Worm (Caenorhabditis elegans): ENCODE data around the gene C15F1.5.

Gene C15F1.5

ce11 chrII:6951250-6951806 is 19.1 kb downstream of the C15F1.5 start, which contains the start of the genes malt-1 and ceh-38:
Gene malt-1, minus strand, starts transcription at chrII:6951300.
Gene ceh-38, plus strand, starts transcription at chrII:6951526.
- no peak for TF ChIP-seq ceh-58 (GFP tag; IDR thresholded peaks at IDR 0.05)
- TF ChIP-seq F22D6.2 (tag; optimal IDR thresholded peaks at IDR 0.05): no peak
- TF ChIP-seq attf-6 (GFP tag; IDR thresholded peaks at IDR 0.05): no peak
- peak; percentile 67 for TF ChIP-seq chd-7 (tag; optimal IDR thresholded peaks at IDR 0.05)
- TF ChIP-seq attf-3 (GFP tag; conservative IDR thresholded peaks at IDR 0.05): peak; percentile 62
- peak; percentile 42 for TF ChIP-seq repo-1 (tag; optimal IDR thresholded peaks at IDR 0.05)
- no peak for TF ChIP-seq ets-4 (GFP tag; optimal IDR thresholded peaks at IDR 0.05)
- no peak for TF ChIP-seq rec-8 (tag; optimal IDR thresholded peaks at IDR 0.05)
- no peak for TF ChIP-seq tbx-9 (tag; optimal IDR thresholded peaks at IDR 0.05; ENCODE audit: borderline replicate concordance)
- no peak for TF ChIP-seq T26A5.8 (tag; optimal IDR thresholded peaks at IDR 0.05)
- no peak for TF ChIP-seq Y56A3A.18 (GFP tag; IDR thresholded peaks at IDR 0.05)
- TF ChIP-seq ceh-79 (tag; optimal IDR thresholded peaks at IDR 0.05): no peak
- TF ChIP-seq lin-35 (GFP tag; optimal IDR thresholded peaks at IDR 0.05): peak in 1 of 3 experiments; percentile 63
- TF ChIP-seq lsl-1 (GFP tag; optimal IDR thresholded peaks at IDR 0.05): no peak
- TF ChIP-seq ztf-25 (GFP tag; IDR thresholded peaks at IDR 0.05): no peak
- 0 out of 2 replicates have a peak, but pooled peaks have one; percentile 7 for TF ChIP-seq madf-3 (GFP tag; IDR thresholded peaks at IDR 0.05)
- TF ChIP-seq snpc-4 (GFP tag; optimal IDR thresholded peaks at IDR 0.05): peak; percentile 5
- TF ChIP-seq snpc-4 (tag; optimal IDR thresholded peaks at IDR 0.05): peak; percentile 81 to 89 (median 86)
- TF ChIP-seq tlf-1 (GFP tag; optimal IDR thresholded peaks at IDR 0.05): peak; percentile 76
- TF ChIP-seq bed-1 (GFP tag; IDR thresholded peaks at IDR 0.05): no peak
- TF ChIP-seq F49E8.2 (tag; optimal IDR thresholded peaks at IDR 0.05; ENCODE audit: insufficient read depth): no peak
- no peak for TF ChIP-seq B0019.2 (GFP tag; conservative IDR thresholded peaks at IDR 0.05)
- TF ChIP-seq lsy-27 (tag; optimal IDR thresholded peaks at IDR 0.05; ENCODE audit: borderline replicate concordance, insufficient read depth): no peak
- peak; percentile 55; the same call in 1 of the 2 replicates for TF ChIP-seq ceh-100 (GFP tag; IDR thresholded peaks at IDR 0.05)
- peak; percentile 66 for TF ChIP-seq lir-1 (GFP tag; conservative IDR thresholded peaks at IDR 0.05)
- no peak for TF ChIP-seq nfya-1 (tag; optimal IDR thresholded peaks at IDR 0.05; ENCODE audit: borderline replicate concordance, insufficient read depth)
- no peak for TF ChIP-seq ceh-40 (GFP tag; IDR thresholded peaks at IDR 0.05)
- peak; percentile 66; the same call in 1 of the 2 replicates for TF ChIP-seq zfh-2 (GFP tag; conservative IDR thresholded peaks at IDR 0.05)
- peak; percentile 71 for TF ChIP-seq gei-17 (GFP tag; optimal IDR thresholded peaks at IDR 0.05)
- TF ChIP-seq ztf-22 (GFP tag; optimal IDR thresholded peaks at IDR 0.05): no peak
- no peak for TF ChIP-seq snpc-3.4 (tag; optimal IDR thresholded peaks at IDR 0.05)
- TF ChIP-seq ztf-26 (tag; optimal IDR thresholded peaks at IDR 0.05): peak; percentile 52
- TF ChIP-seq F57A8.1 (GFP tag; optimal IDR thresholded peaks at IDR 0.05): no peak
- TF ChIP-seq B0035.1 (tag; optimal IDR thresholded peaks at IDR 0.05): no peak
- no peak for TF ChIP-seq ceh-91 (GFP tag; IDR thresholded peaks at IDR 0.05)
- no peak for TF ChIP-seq rpc-1 (optimal IDR thresholded peaks at IDR 0.05)
- no peak for TF ChIP-seq rpc-1 (tag; optimal IDR thresholded peaks at IDR 0.05)
- TF ChIP-seq unc-130 (GFP tag; optimal IDR thresholded peaks at IDR 0.05): no peak
- peak; percentile 58; the same call in 1 of the 2 replicates for TF ChIP-seq K11D2.4 (GFP tag; IDR thresholded peaks at IDR 0.05)
- peak; percentile 91 for TF ChIP-seq ZK185.1 (tag; optimal IDR thresholded peaks at IDR 0.05; ENCODE audit: poor library complexity, severe bottlenecking)
- TF ChIP-seq madf-10 (tag; optimal IDR thresholded peaks at IDR 0.05): peak; percentile 84
- peak; percentile 63; the same call in 1 of the 2 replicates for TF ChIP-seq Y67H2A.10 (GFP tag; conservative IDR thresholded peaks at IDR 0.05)
- TF ChIP-seq lin-54 (GFP tag; optimal IDR thresholded peaks at IDR 0.05): peak; percentile 69
- peak; percentile 86 for TF ChIP-seq hmg-1.2 (GFP tag; IDR thresholded peaks at IDR 0.05)
- peak; percentile 0 for TF ChIP-seq snpc-1.1 (tag; optimal IDR thresholded peaks at IDR 0.05; ENCODE audit: insufficient read depth)
- peak; percentile 65 for TF ChIP-seq tbp1 (GFP tag; optimal IDR thresholded peaks at IDR 0.05)
- no peak for TF ChIP-seq sdz-38 (tag; optimal IDR thresholded peaks at IDR 0.05)
